Worm (Caenorhabditis elegans): ENCODE results near the gene T27E7.4.

Gene T27E7.4

DNA sequence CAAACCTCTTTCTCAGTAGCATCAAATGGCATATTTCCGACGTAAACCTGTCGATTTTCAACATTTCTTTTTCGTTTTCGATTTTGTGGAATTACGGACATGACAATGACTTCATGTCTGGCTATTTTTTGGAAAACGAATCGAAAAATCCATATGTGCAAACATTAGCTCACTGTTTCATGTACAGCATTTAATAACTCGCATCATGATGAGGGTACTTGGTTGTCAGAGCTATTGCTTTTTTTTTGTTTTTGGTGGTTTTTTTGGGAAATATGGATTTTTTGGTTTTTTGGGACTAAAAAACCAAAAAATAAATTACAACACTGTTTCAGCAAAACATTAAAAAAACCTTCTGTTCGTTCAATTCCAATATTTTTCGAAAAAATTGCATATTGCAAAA, 22.5 kb downstream of the T27E7.4 start, which contains the start of gene Y57G11A.5 (continued):
- TF ChIP-seq egl-27 (tag; optimal IDR thresholded peaks at IDR 0.05): no peak
- no peak for TF ChIP-seq unc-30 (tag; optimal IDR thresholded peaks at IDR 0.05)

DNA sequence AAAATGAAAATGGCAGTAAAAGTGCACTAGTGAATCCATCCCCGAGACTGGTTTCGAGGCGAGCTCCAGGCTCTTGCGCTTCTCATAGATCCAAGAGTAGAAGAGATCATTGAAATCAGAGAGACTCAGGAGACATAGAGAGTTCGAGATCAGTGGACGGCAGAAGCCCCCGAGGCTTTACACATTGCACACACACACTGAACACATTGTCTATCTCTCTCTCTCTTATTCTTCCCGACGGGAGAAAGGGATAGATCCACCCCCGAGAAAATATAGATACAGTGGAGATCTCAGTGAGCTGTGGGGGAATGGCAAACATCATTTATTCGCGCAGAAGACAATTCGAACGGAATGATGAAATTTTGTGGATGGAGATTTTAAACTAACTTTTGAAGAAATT, 27.9 kb downstream of the T27E7.4 start:
- TF ChIP-seq ama-1 (optimal IDR thresholded peaks at IDR 0.05) (no peak), nhr-19 (GFP tag; conservative IDR thresholded peaks at IDR 0.05) (no peak), nhr-20 (tag; optimal IDR thresholded peaks at IDR 0.05) (no peak), lsy-2 (tag; optimal IDR thresholded peaks at IDR 0.05) (peak in 1 of 2 experiments; percentile 8), fos-1 (tag; optimal IDR thresholded peaks at IDR 0.05) (no peak), blmp-1 (tag; optimal IDR thresholded peaks at IDR 0.05) (no peak), rnt-1 (tag; optimal IDR thresholded peaks at IDR 0.05) (peak; percentile 59), efl-1 (optimal IDR thresholded peaks at IDR 0.05) (no peak), efl-1 (GFP tag; optimal IDR thresholded peaks at IDR 0.05 in 1 of 2) (peak in 1 of 2 experiments; percentile 75), dsc-1 (tag; optimal IDR thresholded peaks at IDR 0.05) (peak; percentile 31), mdl-1 (tag; optimal IDR thresholded peaks at IDR 0.05) (no peak)

DNA sequence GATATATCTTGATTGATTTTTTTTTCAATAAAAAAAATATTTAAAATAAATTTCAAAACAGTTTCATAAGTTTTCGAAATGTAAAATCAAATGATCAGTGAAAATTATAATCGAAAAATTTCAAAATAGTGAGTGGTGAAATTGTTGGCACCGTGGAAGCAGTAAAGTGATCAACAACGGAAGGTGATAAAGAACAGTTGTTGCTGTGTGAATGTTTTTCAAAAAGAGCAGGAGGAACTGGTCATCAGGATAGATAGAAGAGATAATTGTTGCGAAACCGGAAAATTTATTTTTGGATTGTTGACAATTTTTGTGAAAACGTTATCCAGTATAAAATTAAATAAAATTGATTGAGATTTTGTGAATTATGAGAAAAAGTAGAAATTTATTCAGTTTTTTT, 28.8 kb downstream of the T27E7.4 start:
- TF ChIP-seq lin-15B (tag; optimal IDR thresholded peaks at IDR 0.05): no peak
- peak; percentile 3 for TF ChIP-seq skn-1 (tag; optimal IDR thresholded peaks at IDR 0.05)
- TF ChIP-seq pag-3 (tag; optimal IDR thresholded peaks at IDR 0.05; ENCODE audit: borderline replicate concordance, insufficient read depth): peak; percentile 26

DNA sequence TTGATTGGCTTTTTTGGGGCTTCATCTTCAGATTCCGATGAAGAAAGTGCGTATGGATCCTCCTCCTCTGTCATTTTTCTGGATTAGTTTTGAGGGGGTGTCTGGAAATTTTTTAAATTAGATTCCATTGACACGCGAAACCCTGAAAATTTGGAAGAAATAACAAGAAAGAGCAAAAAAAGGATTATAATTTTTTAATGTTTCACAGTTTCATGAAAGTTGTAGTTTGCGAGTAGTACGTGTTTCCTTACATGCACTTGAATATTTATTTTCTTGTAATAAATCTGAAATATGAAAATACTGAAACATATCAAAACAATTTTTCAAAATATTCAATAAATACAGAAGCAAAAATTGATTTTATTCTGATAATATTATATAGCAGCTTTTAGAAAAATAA, 29.8 kb downstream of the T27E7.4 start, which contains the start of gene tag-273:
TSS of gene tag-273 (minus strand) at position 101 of the 400 bp plus-strand sequence.
- TF ChIP-seq lsy-2 (tag; optimal IDR thresholded peaks at IDR 0.05) (no peak), unc-30 (tag; optimal IDR thresholded peaks at IDR 0.05) (no peak), lin-13 (GFP tag; optimal IDR thresholded peaks at IDR 0.05) (no peak), blmp-1 (tag; optimal IDR thresholded peaks at IDR 0.05) (no peak), nhr-90 (tag; optimal IDR thresholded peaks at IDR 0.05; ENCODE audit: poor library complexity) (no peak), nhr-11 (tag; optimal IDR thresholded peaks at IDR 0.05) (no peak), lir-3 (tag; optimal IDR thresholded peaks at IDR 0.05; ENCODE audit: poor library complexity) (no peak), sptf-1 (tag; optimal IDR thresholded peaks at IDR 0.05) (no peak), mep-1 (tag; optimal IDR thresholded peaks at IDR 0.05) (no peak), nhr-85 (tag) (no peak), F16B12.6 (tag; optimal IDR thresholded peaks at IDR 0.05) (no peak), tbx-2 (tag; optimal IDR thresholded peaks at IDR 0.05) (no peak), nhr-84 (tag; optimal IDR thresholded peaks at IDR 0.05) (no peak), unc-98 (GFP tag; IDR thresholded peaks at IDR 0.05) (no peak), nhr-28 (tag; optimal IDR thresholded peaks at IDR 0.05) (no peak), unc-62 (GFP tag; optimal IDR thresholded peaks at IDR 0.05) (no peak)

DNA sequence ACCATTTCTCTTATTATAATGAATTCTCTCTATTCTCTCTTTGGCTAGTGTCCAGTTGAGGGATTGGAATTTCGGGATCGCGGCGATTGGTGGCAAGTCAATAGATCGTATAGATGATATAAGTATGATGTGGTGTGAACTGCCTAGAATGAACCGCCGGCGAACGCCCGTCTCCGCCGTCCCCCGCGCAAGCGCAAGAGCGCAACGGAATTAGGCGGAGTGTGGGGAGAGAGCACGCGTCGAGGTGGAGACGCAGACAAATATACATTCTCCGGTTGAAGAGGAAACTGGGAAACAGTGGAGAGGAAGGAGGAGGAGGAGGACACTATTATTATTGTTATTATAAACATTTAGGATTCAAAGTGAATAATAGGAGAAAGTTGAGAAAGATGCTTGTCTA, 38.4 kb downstream of the T27E7.4 start:
- TF ChIP-seq blmp-1 (tag; optimal IDR thresholded peaks at IDR 0.05): peak; percentile 7
- no peak for TF ChIP-seq sup-37 (GFP tag; optimal IDR thresholded peaks at IDR 0.05)

DNA sequence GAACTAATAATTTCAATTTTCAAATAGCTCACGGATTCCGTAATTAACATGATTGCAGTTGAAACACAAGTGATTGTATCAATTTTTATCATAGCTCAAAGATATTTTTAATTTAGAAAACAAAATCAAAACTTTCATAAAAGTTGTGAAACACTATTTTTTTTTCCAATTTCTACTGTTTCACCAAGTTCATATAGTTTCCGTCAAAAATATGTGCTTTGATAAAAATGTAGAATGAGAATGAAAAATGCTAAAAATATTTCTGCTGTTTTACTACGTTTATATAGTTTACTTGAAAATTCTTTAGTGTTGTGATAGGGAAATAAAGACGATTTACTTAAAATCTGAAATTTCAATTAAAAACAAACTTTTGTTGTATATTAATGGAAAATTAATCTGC, 39.4 kb downstream of the T27E7.4 start:
- TF ChIP-seq aha-1 (tag; optimal IDR thresholded peaks at IDR 0.05) (no peak), unc-30 (tag; optimal IDR thresholded peaks at IDR 0.05) (no peak), grh-1 (GFP tag; IDR thresholded peaks at IDR 0.05) (no peak), nhr-77 (tag; optimal IDR thresholded peaks at IDR 0.05) (no peak), pqm-1 (tag; optimal IDR thresholded peaks at IDR 0.05) (no peak), nhr-71 (tag; optimal IDR thresholded peaks at IDR 0.05) (no peak), nhr-28 (tag; optimal IDR thresholded peaks at IDR 0.05) (no peak), elt-2 (tag; optimal IDR thresholded peaks at IDR 0.05) (no peak), alr-1 (tag; optimal IDR thresholded peaks at IDR 0.05; ENCODE audit: borderline replicate concordance) (no peak), swsn-7 (tag; optimal IDR thresholded peaks at IDR 0.05) (no peak), zip-4 (GFP tag; optimal IDR thresholded peaks at IDR 0.05) (no peak), elt-3 (tag; optimal IDR thresholded peaks at IDR 0.05) (no peak), efl-3 (GFP tag; optimal IDR thresholded peaks at IDR 0.05) (no peak), ama-1 (optimal IDR thresholded peaks at IDR 0.05) (no peak)
